Fruit fly (Drosophila melanogaster) whole organism, embryonic: ENCODE results near the gene CG7370.

Source experiments
- Ada2b ChIP-seq: fragments of 200-800 bp; sonication (Bioruptor generic); IDR thresholded peaks from 2 replicates; pipeline ENCODE4 v1.3.6; 2022; ENCODE audit warnings: missing biosample characterization, missing genetic modification characterization
- Awh ChIP-seq: fragments of 200-800 bp; sonication (Bioruptor generic); IDR thresholded peaks from 2 replicates; pipeline ENCODE4, ENCODE4 v1.3.6; 2022; ENCODE audit warnings: missing biosample characterization, missing genetic modification characterization
- B-H1 ChIP-seq: fragments of 200-800 bp; sonication (Bioruptor generic); IDR thresholded peaks from 3 replicates; pipeline ENCODE4 v1.3.6; 2022; ENCODE audit warnings: missing biosample characterization, missing genetic modification characterization
- CG10321 ChIP-seq: fragments of 200-800 bp; sonication (Bioruptor generic); IDR thresholded peaks from 2 replicates; pipeline ENCODE4 v1.3.6; 2022; ENCODE audit warnings: missing biosample characterization, missing genetic modification characterization
- CG11504 ChIP-seq: fragments of 200-800 bp; sonication (Bioruptor generic); optimal IDR thresholded peaks from 3 replicates; lab custom pipeline; 2019; ENCODE audit warnings: missing biosample characterization, mild to moderate bottlenecking, missing genetic modification characterization, moderate library complexity
- CG11560 ChIP-seq: fragments of 200-800 bp; sonication (Bioruptor generic); IDR thresholded peaks from 3 replicates; pipeline ENCODE4 v1.3.6; 2022; ENCODE audit warnings: missing biosample characterization, missing genetic modification characterization
- CG15479 ChIP-seq: fragments of 200-800 bp; sonication (Bioruptor generic); optimal IDR thresholded peaks from 3 replicates; lab custom pipeline; 2019; ENCODE audit warnings: missing biosample characterization, mild to moderate bottlenecking, missing genetic modification characterization, moderate library complexity
- CG15696 ChIP-seq: fragments of 200-800 bp; sonication (Bioruptor generic); optimal IDR thresholded peaks from 2 replicates; lab custom pipeline; 2019; ENCODE audit warnings: missing biosample characterization, mild to moderate bottlenecking, missing genetic modification characterization, moderate library complexity
- CG1647 ChIP-seq: fragments of 200-800 bp; sonication (Bioruptor generic); optimal IDR thresholded peaks from 3 replicates; lab custom pipeline; 2016; ENCODE audit warnings: missing biosample characterization, missing genetic modification characterization
- CG16863 ChIP-seq: fragments of 200-800 bp; sonication (Bioruptor generic); optimal IDR thresholded peaks from 3 replicates; lab custom pipeline; 2016; ENCODE audit warnings: missing biosample characterization, missing genetic modification characterization
- CG2875 ChIP-seq: fragments of 200-800 bp; sonication (Bioruptor generic); optimal IDR thresholded peaks from 2 replicates; lab custom pipeline; 2017; ENCODE audit warnings: missing biosample characterization, mild to moderate bottlenecking, missing genetic modification characterization, missing genetic modification reagents
- CG31441 ChIP-seq: fragments of 200-800 bp; sonication (Bioruptor generic); IDR thresholded peaks from 2 replicates; pipeline ENCODE4 v1.3.6; 2022; ENCODE audit warnings: missing biosample characterization, missing genetic modification characterization
- CG3838 ChIP-seq: fragments of 200-800 bp; sonication (Bioruptor generic); optimal IDR thresholded peaks from 3 replicates; lab custom pipeline; 2016; ENCODE audit warnings: missing biosample characterization, missing genetic modification characterization
- CG4328 ChIP-seq: fragments of 200-800 bp; sonication (Bioruptor generic); optimal IDR thresholded peaks from 3 replicates; lab custom pipeline; 2017; ENCODE audit warnings: missing biosample characterization, missing genetic modification reagents, missing genetic modification characterization
- CG4424 ChIP-seq: fragments of 200-800 bp; sonication (Bioruptor generic); optimal IDR thresholded peaks from 3 replicates; lab custom pipeline; 2016; ENCODE audit warnings: missing biosample characterization, missing genetic modification characterization
- CG4617 ChIP-seq: fragments of 200-800 bp; sonication (Bioruptor generic); optimal IDR thresholded peaks from 3 replicates; lab custom pipeline; 2016; ENCODE audit warnings: missing biosample characterization, missing genetic modification characterization, borderline replicate concordance
- CG7357 ChIP-seq: fragments of 200-800 bp; sonication (Bioruptor generic); IDR thresholded peaks from 3 replicates; pipeline ENCODE4 v1.3.6; 2022; ENCODE audit warnings: missing biosample characterization, missing genetic modification characterization
- CG8924 ChIP-seq: fragments of 200-800 bp; optimal IDR thresholded peaks from 3 replicates; lab custom pipeline; 2019; ENCODE audit warnings: missing biosample characterization, mild to moderate bottlenecking, missing genetic modification characterization, moderate library complexity
- CkIIα-i1 ChIP-seq: fragments of 200-800 bp; sonication (Bioruptor generic); IDR thresholded peaks from 2 replicates; pipeline ENCODE4 v1.3.6; 2022; ENCODE audit warnings: missing biosample characterization, missing genetic modification characterization
- Dip3 ChIP-seq: fragments of 200-800 bp; sonication (Bioruptor generic); optimal IDR thresholded peaks from 3 replicates; lab custom pipeline; 2016; ENCODE audit warnings: missing biosample characterization, missing genetic modification characterization
- Doc3 ChIP-seq: fragments of 200-800 bp; sonication (Bioruptor generic); IDR thresholded peaks from 3 replicates; pipeline ENCODE4 v1.3.6; 2022; ENCODE audit warnings: missing biosample characterization, missing genetic modification characterization; ENCODE audit not compliant: partially characterized antibody
- Dp ChIP-seq: fragments of 200-800 bp; sonication (Bioruptor generic); optimal IDR thresholded peaks from 2 replicates; lab custom pipeline; 2018; ENCODE audit warnings: missing biosample characterization, mild to moderate bottlenecking, missing genetic modification characterization, moderate library complexity
- Hand ChIP-seq: fragments of 200-800 bp; sonication (Bioruptor generic); optimal IDR thresholded peaks from 2 replicates; lab custom pipeline; 2017; ENCODE audit warnings: mild to moderate bottlenecking, missing biosample characterization, missing genetic modification reagents, missing genetic modification characterization
- Mrtf ChIP-seq: fragments of 200-800 bp; sonication (Bioruptor generic); IDR thresholded peaks from 3 replicates; pipeline ENCODE4 v1.3.6; 2022; ENCODE audit warnings: missing biosample characterization, missing genetic modification characterization
- NC2β ChIP-seq: fragments of 200-800 bp; sonication (Bioruptor generic); optimal IDR thresholded peaks from 2 replicates; lab custom pipeline; 2016; ENCODE audit warnings: missing biosample characterization, missing genetic modification characterization
- Opbp ChIP-seq: fragments of 200-800 bp; sonication (Bioruptor generic); IDR thresholded peaks from 3 replicates; pipeline ENCODE4 v1.3.6; 2022; ENCODE audit warnings: missing biosample characterization, missing genetic modification characterization; ENCODE audit not compliant: partially characterized antibody
- Scr ChIP-seq: fragments of 200-800 bp; sonication (Bioruptor generic); IDR thresholded peaks from 2 replicates; pipeline ENCODE4 v1.3.6; 2022; ENCODE audit warnings: missing biosample characterization, missing genetic modification characterization; ENCODE audit not compliant: partially characterized antibody
- Side ChIP-seq: fragments of 200-800 bp; sonication (Bioruptor generic); optimal IDR thresholded peaks from 2 replicates; lab custom pipeline; 2016; ENCODE audit warnings: missing biosample characterization, missing genetic modification characterization
- Sin3A ChIP-seq: fragments of >200 bp; optimal IDR thresholded peaks from 2 replicates; lab custom pipeline; 2018
- ab ChIP-seq: fragments of 200-800 bp; sonication (Bioruptor generic); optimal IDR thresholded peaks from 2 replicates; lab custom pipeline; 2016; ENCODE audit warnings: missing biosample characterization, missing genetic modification characterization
- bsh ChIP-seq, 2 experiments: fragments of 200-800 bp; sonication (Bioruptor generic); optimal IDR thresholded peaks; 2 replicates each; lab custom pipeline; 2017 to 2018; ENCODE audit warnings: mild to moderate bottlenecking in 2 of 2, missing biosample characterization in 2 of 2, missing genetic modification characterization in 2 of 2, moderate library complexity in 1 of 2
- cato ChIP-seq: fragments of 200-800 bp; sonication (Bioruptor generic); optimal IDR thresholded peaks from 2 replicates; lab custom pipeline; 2016; ENCODE audit warnings: missing biosample characterization, missing genetic modification characterization, borderline replicate concordance
- ems ChIP-seq: fragments of 200-800 bp; sonication (Bioruptor generic); optimal IDR thresholded peaks from 3 replicates; lab custom pipeline; 2016; ENCODE audit warnings: missing biosample characterization, missing genetic modification characterization
- en ChIP-seq: fragments of 200-800 bp; sonication (Bioruptor generic); optimal IDR thresholded peaks from 2 replicates; lab custom pipeline; 2016; ENCODE audit warnings: missing biosample characterization, missing genetic modification characterization
- eyg ChIP-seq: fragments of 200-800 bp; sonication (Bioruptor generic); optimal IDR thresholded peaks from 3 replicates; lab custom pipeline; 2016; ENCODE audit warnings: missing biosample characterization, missing genetic modification characterization
- gfzf ChIP-seq: fragments of 200-800 bp; sonication (Bioruptor generic); optimal IDR thresholded peaks from 2 replicates; lab custom pipeline; 2016; ENCODE audit warnings: missing biosample characterization, mild to moderate bottlenecking, missing genetic modification characterization, moderate library complexity
- h ChIP-seq: fragments of >200 bp; optimal IDR thresholded peaks from 2 replicates; lab custom pipeline; 2017
- jigr1 ChIP-seq: fragments of 200-800 bp; sonication (Bioruptor generic); IDR thresholded peaks from 3 replicates; pipeline ENCODE4 v1.3.6; 2022; ENCODE audit warnings: missing biosample characterization, missing genetic modification characterization
- klu ChIP-seq: fragments of 200-800 bp; sonication (Bioruptor generic); IDR thresholded peaks from 2 replicates; pipeline ENCODE4 v1.3.6; 2022; ENCODE audit warnings: missing biosample characterization, missing genetic modification characterization
- kni ChIP-seq: fragments of 200-800 bp; sonication (Bioruptor generic); optimal IDR thresholded peaks from 3 replicates; lab custom pipeline; 2017; ENCODE audit warnings: mild to moderate bottlenecking, missing biosample characterization, missing genetic modification reagents, missing genetic modification characterization
- lilli ChIP-seq: fragments of 200-800 bp; sonication (Bioruptor generic); optimal IDR thresholded peaks from 3 replicates; lab custom pipeline; 2016; ENCODE audit warnings: missing biosample characterization, missing genetic modification characterization
- maf-S ChIP-seq: fragments of 200-800 bp; sonication (Bioruptor generic); optimal IDR thresholded peaks from 2 replicates; lab custom pipeline; 2016; ENCODE audit warnings: missing biosample characterization, missing genetic modification characterization
- pan ChIP-seq, 4 experiments: fragments of >200 bp in 3 of 4; fragments of 200-800 bp in 1 of 4; sonication (Bioruptor generic) in 1 of 4; optimal IDR thresholded peaks in 3 of 4; IDR thresholded peaks in 1 of 4; 2 replicates each; pipeline versions ENCODE4 v1.3.6 to Lab custom; 2017 to 2022; ENCODE audit warnings: missing biosample characterization in 2 of 4, missing genetic modification characterization in 2 of 4, mixed read lengths in 1 of 4
- prd ChIP-seq, 3 experiments: fragments of >200 bp in 2 of 3; fragments of 200-800 bp in 1 of 3; sonication (Bioruptor generic) in 1 of 3; optimal IDR thresholded peaks in 2 of 3; IDR thresholded peaks in 1 of 3; 2 replicates in 2 of 3; 3 replicates in 1 of 3; pipeline versions ENCODE4 v1.3.6 to Lab custom; 2017 to 2022; ENCODE audit warnings: missing biosample characterization in 1 of 3, missing genetic modification characterization in 1 of 3
- scrt ChIP-seq: fragments of 200-800 bp; sonication (Bioruptor generic); optimal IDR thresholded peaks from 2 replicates; lab custom pipeline; 2018; ENCODE audit warnings: missing biosample characterization, mild to moderate bottlenecking, missing genetic modification characterization, moderate library complexity
- sens-2 ChIP-seq: fragments of 200-800 bp; sonication (Bioruptor generic); IDR thresholded peaks from 2 replicates; pipeline ENCODE4 v1.3.6; 2022; ENCODE audit warnings: missing biosample characterization, missing genetic modification characterization
- sima ChIP-seq: fragments of 200-800 bp; sonication (Bioruptor generic); optimal IDR thresholded peaks from 2 replicates; lab custom pipeline; 2016; ENCODE audit warnings: missing biosample characterization, missing genetic modification characterization
- sr ChIP-seq: fragments of 200-800 bp; sonication (Bioruptor generic); IDR thresholded peaks from 3 replicates; pipeline ENCODE4 v1.3.6; 2022; ENCODE audit warnings: missing biosample characterization, missing genetic modification characterization
- z ChIP-seq: fragments of 200-800 bp; sonication (Bioruptor generic); IDR thresholded peaks from 3 replicates; pipeline ENCODE4 v1.3.6; 2022; ENCODE audit warnings: missing biosample characterization, missing genetic modification characterization

CG7370 gene

dm6 chr3L:21738175-21739016 lies 31.2 kb upstream of the CG7370 start, which contains the start of gene CG14567 (continued):
- TF ChIP-seq CG10321 (no peak), CG1647 (GFP tag; lab: Kevin White, UChicago) (no peak), CG16863 (GFP tag; lab: Kevin White, UChicago) (no peak), cato (GFP tag; lab: Kevin White, UChicago) (no peak), sima (GFP tag; lab: Kevin White, UChicago) (no peak), CG4617 (GFP tag; lab: Kevin White, UChicago) (no peak), Opbp (GFP tag; lab: Robert Waterston, UW) (no peak), CG11560 (tag; lab: Robert Waterston, UW) (no peak), B-H1 (no peak), Scr (GFP tag; lab: Robert Waterston, UW) (no peak), CG2875 (GFP tag; lab: Kevin White, UChicago) (no peak), scrt (GFP tag; lab: Kevin White, UChicago) (no peak), prd (optimal IDR thresholded peaks at IDR 0.05; lab: Kevin White, UChicago) (no peak), prd (GFP tag; IDR thresholded peaks at IDR 0.05; lab: Robert Waterston, UW) (peak; percentile 51; the same call in 1 of the 3 replicates), CG31441 (GFP tag; lab: Robert Waterston, UW) (peak; percentile 37; the same call in 1 of the 2 replicates), ems (no peak), Dip3 (no peak), jigr1 (no peak), Awh (0 out of 2 replicates have a peak, but pooled peaks have one; percentile 9), ab (no peak), Doc3 (no peak), bsh (GFP tag; optimal IDR thresholded peaks at IDR 0.05; lab: Kevin White, UChicago) (peak in 1 of 2 experiments; percentile 55), CG4424 (GFP tag; lab: Kevin White, UChicago) (peak; percentile 21), kni (GFP tag; lab: Kevin White, UChicago) (no peak), maf-S (GFP tag; lab: Kevin White, UChicago) (no peak), lilli (GFP tag; lab: Kevin White, UChicago) (peak; percentile 19), sens-2 (GFP tag; lab: Robert Waterston, UW) (no peak), klu (no peak), CkIIα-i1 (GFP tag; lab: Robert Waterston, UW) (no peak), CG15696 (tag; lab: Kevin White, UChicago) (no peak), z (GFP tag; lab: Robert Waterston, UW) (no peak), Ada2b (GFP tag; lab: Robert Waterston, UW) (peak; percentile 35; the same call in 1 of the 2 replicates), CG3838 (GFP tag; lab: Kevin White, UChicago) (no peak), CG8924 (tag; lab: Kevin White, UChicago) (peak; percentile 1), CG15479 (GFP tag; lab: Kevin White, UChicago) (no peak), sr (GFP tag; lab: Robert Waterston, UW) (no peak), Side (GFP tag; lab: Kevin White, UChicago) (no peak), gfzf (GFP tag; lab: Kevin White, UChicago) (no peak), CG11504 (tag; lab: Kevin White, UChicago) (peak; percentile 71), en (GFP tag; lab: Kevin White, UChicago) (no peak), CG4328 (GFP tag; lab: Kevin White, UChicago) (no peak), NC2β (GFP tag; lab: Kevin White, UChicago) (no peak), eyg (GFP tag; lab: Kevin White, UChicago) (no peak), pan (optimal IDR thresholded peaks at IDR 0.05; lab: Kevin White, UChicago) (no peak), pan (GFP tag; optimal IDR thresholded peaks at IDR 0.05 in 1 of 2, IDR thresholded peaks at IDR 0.05 in 1 of 2) (peak in 1 of 2 experiments; percentile 64), Mrtf (GFP tag; lab: Robert Waterston, UW) (no peak), Hand (GFP tag; lab: Kevin White, UChicago) (no peak), CG7357 (GFP tag; lab: Robert Waterston, UW) (no peak), Dp (GFP tag; lab: Kevin White, UChicago) (no peak), Sin3A (lab: Kevin White, UChicago) (no peak), h (lab: Kevin White, UChicago) (no peak)
